Fruit fly (Drosophila melanogaster) S2 (cell line): ENCODE results near the gene CG13039.

Experiments used
- CG8478 ChIP-seq: fragments of >200 bp; optimal IDR thresholded peaks from 2 replicates; lab custom pipeline; 2018
- CTCF ChIP-seq, 2 experiments: fragments of >200 bp; optimal IDR thresholded peaks; 2 replicates each; lab custom pipeline; 2018

DNA sequence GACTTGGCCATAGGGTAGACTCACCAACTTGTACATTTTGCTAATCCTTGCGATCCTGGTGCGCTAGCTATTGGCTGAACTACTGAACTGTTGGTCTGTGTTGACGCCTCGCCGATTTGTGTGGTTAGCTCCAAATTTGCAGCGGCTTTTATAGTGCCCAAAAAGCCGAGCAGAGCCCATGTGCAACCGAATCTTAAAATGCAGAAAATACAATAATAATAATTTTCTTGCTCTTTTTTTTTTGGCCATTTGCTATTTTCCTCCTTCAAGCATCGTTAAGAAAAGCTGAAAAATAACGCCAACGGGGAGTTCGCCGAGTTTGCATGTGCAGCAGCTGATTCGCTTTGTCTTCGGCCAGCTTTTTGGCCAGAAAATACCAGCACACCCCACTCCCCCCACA is 18.2 kb downstream of the CG13039 start, which contains the start of gene CG13042:
- TF ChIP-seq CTCF (optimal IDR thresholded peaks at IDR 0.05; lab: Kevin White, UChicago) (no peak), CG8478 (lab: Kevin White, UChicago) (no peak)
